Fruit fly (Drosophila melanogaster) whole organism, pupa: ENCODE data around the gene TrpRS.

Source experiments
- CG13204 ChIP-seq: fragments of 200-800 bp; sonication (Bioruptor generic); optimal IDR thresholded peaks from 2 replicates; lab custom pipeline; 2018; ENCODE audit warnings: missing biosample characterization, mild to moderate bottlenecking, missing genetic modification characterization, moderate library complexity
- CG32121 ChIP-seq: fragments of 200-800 bp; sonication (Bioruptor generic); IDR thresholded peaks from 2 replicates; pipeline ENCODE4 v1.3.6; 2022; ENCODE audit warnings: missing biosample characterization, missing genetic modification characterization
- CG34367 ChIP-seq: fragments of 200-800 bp; sonication (Bioruptor generic); optimal IDR thresholded peaks from 2 replicates; lab custom pipeline; 2018; ENCODE audit warnings: missing biosample characterization, mild to moderate bottlenecking, missing genetic modification characterization
- CG4496 ChIP-seq: fragments of 200-800 bp; sonication (Bioruptor generic); IDR thresholded peaks from 3 replicates; pipeline ENCODE4 v1.3.6; 2022; ENCODE audit warnings: missing biosample characterization, missing genetic modification characterization
- CG8159 ChIP-seq: fragments of 200-800 bp; sonication (Bioruptor generic); optimal IDR thresholded peaks from 3 replicates; lab custom pipeline; 2018; ENCODE audit warnings: missing biosample characterization, mild to moderate bottlenecking, missing genetic modification characterization, moderate library complexity
- D1 ChIP-seq: fragments of 200-800 bp; sonication (Bioruptor generic); optimal IDR thresholded peaks from 2 replicates; lab custom pipeline; 2018; ENCODE audit warnings: missing biosample characterization, mild to moderate bottlenecking, missing genetic modification characterization, moderate library complexity
- Ets98B ChIP-seq: fragments of 200-800 bp; sonication (Bioruptor generic); IDR thresholded peaks from 2 replicates; pipeline ENCODE4 v1.3.6; 2022; ENCODE audit warnings: missing biosample characterization, missing genetic modification characterization
- Pif1B ChIP-seq: fragments of 200-800 bp; sonication (Bioruptor generic); optimal IDR thresholded peaks from 3 replicates; lab custom pipeline; 2016; ENCODE audit warnings: missing biosample characterization, missing genetic modification characterization
- Snoo ChIP-seq: fragments of 200-800 bp; sonication (Bioruptor generic); optimal IDR thresholded peaks from 3 replicates; lab custom pipeline; 2017; ENCODE audit warnings: missing biosample characterization, mild to moderate bottlenecking, missing genetic modification characterization, inconsistent platforms
- gl ChIP-seq: fragments of 200-800 bp; sonication (Bioruptor generic); optimal IDR thresholded peaks from 2 replicates; lab custom pipeline; 2018; ENCODE audit warnings: missing biosample characterization, mild to moderate bottlenecking, missing genetic modification characterization
- rn ChIP-seq: fragments of 200-800 bp; sonication (Bioruptor generic); IDR thresholded peaks from 2 replicates; pipeline ENCODE4 v1.3.6; 2022; ENCODE audit warnings: missing biosample characterization, missing genetic modification characterization

DNA sequence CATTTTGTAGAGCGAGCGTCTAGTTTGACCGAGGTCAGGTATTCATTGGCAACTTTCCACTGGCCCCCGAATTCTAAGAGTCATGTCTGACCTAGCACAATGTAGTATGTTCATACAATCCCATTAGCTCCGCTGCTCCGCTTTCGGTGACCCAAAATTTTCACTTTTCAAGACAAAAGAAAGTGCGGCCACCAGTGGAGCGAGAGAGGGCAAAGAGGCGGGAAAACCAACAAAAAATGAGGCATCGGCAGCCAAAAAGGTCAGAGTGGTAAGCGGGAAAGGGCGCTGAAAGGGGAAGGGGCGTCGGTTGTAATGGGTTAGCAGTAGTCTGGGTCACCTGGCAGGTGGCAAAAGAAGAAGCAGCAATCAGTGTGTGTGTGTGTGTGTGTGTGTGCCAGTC is 51.2 kb downstream of the TrpRS start:
- no peak for TF ChIP-seq CG13204
- no peak for TF ChIP-seq Pif1B (GFP tag; lab: Kevin White, UChicago)
- no peak for TF ChIP-seq CG8159 (tag; lab: Kevin White, UChicago)
- no peak for TF ChIP-seq D1 (tag; lab: Kevin White, UChicago)
- TF ChIP-seq gl: no peak
- no peak for TF ChIP-seq Snoo (tag; lab: Kevin White, UChicago)
- TF ChIP-seq CG32121: no peak
- TF ChIP-seq rn: no peak
- TF ChIP-seq CG34367 (tag; lab: Kevin White, UChicago): no peak
- no peak for TF ChIP-seq Ets98B
- TF ChIP-seq CG4496 (GFP tag; lab: Robert Waterston, UW): no peak
